Worm (Caenorhabditis elegans) whole organism, late embryonic: Measurements from ENCODE around the gene C45G9.9.
A peak's percentile ranks its signal among the peaks of the same experiment; 100 is the strongest.
"Not testable (repeated sequence)": the region's sequence is repeated elsewhere in the genome, so short reads cannot be mapped to it uniquely, and the experiment has no call there.

Experiments used
- C08G9.2 ChIP-seq: sonication (generic microtip); optimal IDR thresholded peaks from 2 replicates; lab custom pipeline; 2016; ENCODE audit warnings: mild to moderate bottlenecking, missing genetic modification characterization, moderate library complexity, missing compliant biosample characterization
- F13H6.1 ChIP-seq: sonication (generic microtip); optimal IDR thresholded peaks from 2 replicates; lab custom pipeline; 2016; ENCODE audit warnings: missing genetic modification characterization, missing compliant biosample characterization
- K02D7.2 ChIP-seq: sonication (generic microtip); optimal IDR thresholded peaks from 2 replicates; lab custom pipeline; 2017; ENCODE audit warnings: mild to moderate bottlenecking, missing genetic modification characterization, missing compliant biosample characterization
- K09A11.1 ChIP-seq: sonication (generic microtip); optimal IDR thresholded peaks from 2 replicates; lab custom pipeline; 2017; ENCODE audit warnings: antibody characterized with exemption, mild to moderate bottlenecking, missing genetic modification characterization, missing compliant biosample characterization; ENCODE audit not compliant: insufficient read depth
- Y22D7AL.16 ChIP-seq: sonication (generic microtip); optimal IDR thresholded peaks from 2 replicates; lab custom pipeline; 2016; ENCODE audit warnings: missing genetic modification characterization, missing compliant biosample characterization
- ama-1 ChIP-seq: fragments of 150-350 bp; optimal IDR thresholded peaks from 2 replicates; lab custom pipeline; 2014
- ceh-14 ChIP-seq: sonication (generic microtip); optimal IDR thresholded peaks from 2 replicates; lab custom pipeline; 2016; ENCODE audit warnings: missing genotype, missing genetic modification characterization, missing compliant biosample characterization
- ceh-18 ChIP-seq: sonication (generic microtip); optimal IDR thresholded peaks from 2 replicates; lab custom pipeline; 2016; ENCODE audit warnings: missing genetic modification characterization, missing compliant biosample characterization
- ceh-2 ChIP-seq: sonication (generic microtip); optimal IDR thresholded peaks from 2 replicates; lab custom pipeline; 2016; ENCODE audit warnings: missing genotype, missing genetic modification characterization, missing compliant biosample characterization
- ceh-22 ChIP-seq: sonication (generic microtip); optimal IDR thresholded peaks from 2 replicates; lab custom pipeline; 2017; ENCODE audit warnings: missing biosample characterization, missing genetic modification characterization
- ceh-24 ChIP-seq: sonication (generic microtip); optimal IDR thresholded peaks from 2 replicates; lab custom pipeline; 2016; ENCODE audit warnings: mild to moderate bottlenecking, missing genetic modification characterization, missing compliant biosample characterization
- ceh-31 ChIP-seq: sonication (generic microtip); optimal IDR thresholded peaks from 2 replicates; lab custom pipeline; 2016; ENCODE audit warnings: missing genetic modification characterization, missing compliant biosample characterization
- ceh-34 ChIP-seq: sonication (generic microtip); optimal IDR thresholded peaks from 2 replicates; lab custom pipeline; 2016; ENCODE audit warnings: mild to moderate bottlenecking, missing genetic modification characterization, missing compliant biosample characterization
- ceh-45 ChIP-seq: fragments of 200-800 bp; sonication (Bioruptor generic); IDR thresholded peaks from 2 replicates; pipeline ENCODE4 v1.3.6; 2022; ENCODE audit warnings: missing genetic modification reagents, missing genetic modification characterization, missing compliant biosample characterization
- ceh-48 ChIP-seq: sonication (generic microtip); optimal IDR thresholded peaks from 2 replicates; lab custom pipeline; 2016; ENCODE audit warnings: missing genetic modification characterization, inconsistent platforms, missing compliant biosample characterization
- ceh-6 ChIP-seq: fragments of 200-800 bp; sonication (Bioruptor generic); optimal IDR thresholded peaks from 2 replicates; lab custom pipeline; 2018; ENCODE audit warnings: mild to moderate bottlenecking, missing genetic modification characterization, missing compliant biosample characterization
- che-1 ChIP-seq: sonication (generic microtip); optimal IDR thresholded peaks from 2 replicates; lab custom pipeline; 2016; ENCODE audit warnings: mild to moderate bottlenecking, missing genetic modification characterization, missing compliant biosample characterization
- dve-1 ChIP-seq: sonication (generic microtip); optimal IDR thresholded peaks from 2 replicates; lab custom pipeline; 2017; ENCODE audit warnings: antibody characterized with exemption, mild to moderate bottlenecking, missing genetic modification characterization, missing compliant biosample characterization
- elt-4 ChIP-seq: sonication (generic microtip); optimal IDR thresholded peaks from 2 replicates; lab custom pipeline; 2016; ENCODE audit warnings: missing genetic modification characterization, missing compliant biosample characterization
- ets-4 ChIP-seq: sonication (generic microtip); optimal IDR thresholded peaks from 2 replicates; lab custom pipeline; 2016; ENCODE audit warnings: missing genetic modification characterization, missing compliant biosample characterization
- eyg-1 ChIP-seq: sonication (generic microtip); optimal IDR thresholded peaks from 2 replicates; lab custom pipeline; 2016; ENCODE audit warnings: missing genotype, missing genetic modification characterization, missing compliant biosample characterization
- fax-1 ChIP-seq: sonication (generic microtip); optimal IDR thresholded peaks from 2 replicates; lab custom pipeline; 2016; ENCODE audit warnings: missing genotype, missing genetic modification characterization, missing compliant biosample characterization
- fkh-10 ChIP-seq: fragments of 150-350 bp; optimal IDR thresholded peaks from 2 replicates; lab custom pipeline; 2014; ENCODE audit warnings: missing biosample characterization, missing genetic modification reagents, missing genetic modification characterization
- fkh-6 ChIP-seq: sonication (generic microtip); optimal IDR thresholded peaks from 2 replicates; lab custom pipeline; 2016; ENCODE audit warnings: missing genetic modification characterization, missing compliant biosample characterization
- gmeb-2 ChIP-seq: sonication (generic microtip); optimal IDR thresholded peaks from 2 replicates; lab custom pipeline; 2016; ENCODE audit warnings: missing genetic modification characterization, inconsistent platforms, missing compliant biosample characterization
- hlh-15 ChIP-seq: sonication (generic microtip); optimal IDR thresholded peaks from 2 replicates; lab custom pipeline; 2016; ENCODE audit warnings: missing genetic modification characterization, missing compliant biosample characterization
- hlh-30 ChIP-seq: sonication (generic microtip); optimal IDR thresholded peaks from 2 replicates; lab custom pipeline; 2017; ENCODE audit warnings: antibody characterized with exemption, missing genetic modification characterization, missing compliant biosample characterization; ENCODE audit not compliant: insufficient read depth
- hlh-6 ChIP-seq: sonication (generic microtip); optimal IDR thresholded peaks from 2 replicates; lab custom pipeline; 2016; ENCODE audit warnings: missing genotype, missing genetic modification characterization, missing compliant biosample characterization
- hlh-8 ChIP-seq: sonication (generic microtip); optimal IDR thresholded peaks from 2 replicates; lab custom pipeline; 2016; ENCODE audit warnings: missing genotype, missing genetic modification characterization, missing compliant biosample characterization
- lim-6 ChIP-seq: sonication (generic microtip); optimal IDR thresholded peaks from 2 replicates; lab custom pipeline; 2016; ENCODE audit warnings: missing genetic modification characterization, missing compliant biosample characterization
- lin-11 ChIP-seq: fragments of 200-800 bp; sonication (Bioruptor generic); optimal IDR thresholded peaks from 2 replicates; lab custom pipeline; 2018; ENCODE audit warnings: mild to moderate bottlenecking, missing genetic modification characterization, missing compliant biosample characterization
- madf-2 ChIP-seq: sonication (generic microtip); optimal IDR thresholded peaks from 2 replicates; lab custom pipeline; 2017; ENCODE audit warnings: missing genetic modification characterization, missing compliant biosample characterization
- mec-3 ChIP-seq: sonication (generic microtip); optimal IDR thresholded peaks from 2 replicates; lab custom pipeline; 2016; ENCODE audit warnings: borderline replicate concordance, missing genetic modification characterization, missing compliant biosample characterization
- nhr-11 ChIP-seq: fragments of 150-350 bp; optimal IDR thresholded peaks from 2 replicates; lab custom pipeline; 2014; ENCODE audit warnings: missing biosample characterization, missing genetic modification characterization
- npax-4 ChIP-seq: sonication (generic microtip); optimal IDR thresholded peaks from 2 replicates; lab custom pipeline; 2016; ENCODE audit warnings: missing genetic modification characterization, missing compliant biosample characterization
- pag-3 ChIP-seq: sonication (generic microtip); optimal IDR thresholded peaks from 2 replicates; lab custom pipeline; 2016; ENCODE audit warnings: missing compliant biosample characterization, missing genetic modification characterization, borderline replicate concordance
- pat-9 ChIP-seq: fragments of 200-800 bp; sonication (Bioruptor generic); optimal IDR thresholded peaks from 2 replicates; lab custom pipeline; 2018; ENCODE audit warnings: mild to moderate bottlenecking, missing genetic modification characterization, moderate library complexity, missing compliant biosample characterization
- pax-1 ChIP-seq: fragments of 150-350 bp; optimal IDR thresholded peaks from 2 replicates; lab custom pipeline; 2014; ENCODE audit warnings: missing biosample characterization, missing genetic modification characterization
- pha-4 ChIP-seq: fragments of 150-350 bp; optimal IDR thresholded peaks from 2 replicates; lab custom pipeline; 2018; ENCODE audit warnings: missing biosample characterization, missing genetic modification reagents, missing genetic modification characterization
- pqm-1 ChIP-seq: sonication (generic microtip); optimal IDR thresholded peaks from 2 replicates; lab custom pipeline; 2016; ENCODE audit warnings: missing genetic modification characterization, missing compliant biosample characterization
- pros-1 ChIP-seq: fragments of 150-350 bp; optimal IDR thresholded peaks from 2 replicates; lab custom pipeline; 2014; ENCODE audit warnings: missing biosample characterization, missing genetic modification reagents, missing genetic modification characterization
- rnt-1 ChIP-seq: sonication (generic microtip); optimal IDR thresholded peaks from 2 replicates; lab custom pipeline; 2016; ENCODE audit warnings: missing genetic modification characterization, missing compliant biosample characterization
- sdc-2 ChIP-seq: sonication (generic microtip); optimal IDR thresholded peaks from 2 replicates; lab custom pipeline; 2016; ENCODE audit warnings: missing genotype, missing genetic modification characterization, missing compliant biosample characterization
- sox-2 ChIP-seq: fragments of 200-800 bp; sonication (Bioruptor generic); IDR thresholded peaks from 2 replicates; pipeline ENCODE4 v1.3.6; 2022; ENCODE audit warnings: missing genetic modification reagents, missing genetic modification characterization, missing compliant biosample characterization
- sox-4 ChIP-seq: sonication (generic microtip); optimal IDR thresholded peaks from 2 replicates; lab custom pipeline; 2017; ENCODE audit warnings: mild to moderate bottlenecking, missing genetic modification characterization, inconsistent platforms, missing compliant biosample characterization
- syd-9 ChIP-seq: sonication (generic microtip); optimal IDR thresholded peaks from 2 replicates; lab custom pipeline; 2016; ENCODE audit warnings: mild to moderate bottlenecking, missing genetic modification characterization, moderate library complexity, missing compliant biosample characterization
- tbx-2 ChIP-seq: sonication (generic microtip); optimal IDR thresholded peaks from 2 replicates; lab custom pipeline; 2016; ENCODE audit warnings: missing genetic modification characterization, missing compliant biosample characterization
- ttx-3 ChIP-seq: sonication (generic microtip); optimal IDR thresholded peaks from 2 replicates; lab custom pipeline; 2016; ENCODE audit warnings: missing genetic modification reagents, missing genetic modification characterization, missing compliant biosample characterization
- unc-3 ChIP-seq, 2 experiments: fragments of 200-800 bp in 1 of 2; sonication (Bioruptor generic) in 1 of 2; sonication (generic microtip) in 1 of 2; conservative IDR thresholded peaks in 1 of 2; optimal IDR thresholded peaks in 1 of 2; 2 replicates each; pipeline versions ENCODE4 v1.3.6 to Lab custom; 2016 to 2022; ENCODE audit warnings: missing compliant biosample characterization in 2 of 2, missing genetic modification characterization in 2 of 2, missing genetic modification reagents in 1 of 2
- unc-42 ChIP-seq: sonication (generic microtip); optimal IDR thresholded peaks from 2 replicates; lab custom pipeline; 2016; ENCODE audit warnings: missing genotype, missing genetic modification characterization, missing compliant biosample characterization
- unc-86 ChIP-seq: sonication (generic microtip); optimal IDR thresholded peaks from 2 replicates; lab custom pipeline; 2016; ENCODE audit warnings: missing genetic modification characterization, missing compliant biosample characterization
- zip-5 ChIP-seq: sonication (generic microtip); optimal IDR thresholded peaks from 2 replicates; lab custom pipeline; 2016; ENCODE audit warnings: missing genetic modification characterization, missing compliant biosample characterization

Gene C45G9.9

ce11 chrIII:5055709-5056108 lies at the start of gene C45G9.9:
Gene C45G9.9, minus strand, starts transcription at chrIII:5055809.
- TF ChIP-seq fkh-6; madf-2 (tag; lab: Kevin White, UChicago); ceh-48 (tag; lab: Kevin White, UChicago): not testable (repeated sequence)
- TF ChIP-seq, all 69 proteins: peak for 0; not testable (repeated sequence) for 69

- TF ChIP-seq pqm-1 (tag; lab: Kevin White, UChicago): no peak
- TF ChIP-seq hlh-30 (tag; lab: Kevin White, UChicago): no peak
- no peak for TF ChIP-seq gmeb-2 (tag; lab: Kevin White, UChicago)
- no peak for TF ChIP-seq F13H6.1 (tag; lab: Kevin White, UChicago)
- no peak for TF ChIP-seq ama-1 (lab: Kevin White, UChicago)
- TF ChIP-seq mec-3: no peak
- TF ChIP-seq sox-2 (GFP tag; lab: Robert Waterston, UW): no peak
- TF ChIP-seq che-1: no peak
- TF ChIP-seq Y22D7AL.16 (tag; lab: Kevin White, UChicago): no peak
- TF ChIP-seq lin-11 (tag; lab: Kevin White, UChicago): no peak
- peak; percentile 76 for TF ChIP-seq ceh-31 (tag; lab: Kevin White, UChicago)
- TF ChIP-seq nhr-11 (tag; lab: Kevin White, UChicago): no peak
- no peak for TF ChIP-seq K02D7.2 (tag; lab: Kevin White, UChicago)
- no peak for TF ChIP-seq pha-4 (tag; lab: Kevin White, UChicago)
- no peak for TF ChIP-seq ceh-45 (GFP tag; lab: Robert Waterston, UW)
- no peak for TF ChIP-seq pat-9 (tag; lab: Kevin White, UChicago)
- TF ChIP-seq npax-4 (tag; lab: Kevin White, UChicago): no peak
- no peak for TF ChIP-seq ceh-6
- TF ChIP-seq madf-2 (tag; lab: Kevin White, UChicago): no peak
- no peak for TF ChIP-seq unc-86 (tag; lab: Kevin White, UChicago)
- peak; percentile 6 for TF ChIP-seq hlh-8
- TF ChIP-seq unc-42 (tag; lab: Kevin White, UChicago): peak; percentile 12
- no peak for TF ChIP-seq fkh-10 (GFP tag; lab: Kevin White, UChicago)
- peak; percentile 19 for TF ChIP-seq zip-5 (tag; lab: Kevin White, UChicago)
- TF ChIP-seq lim-6 (tag; lab: Kevin White, UChicago): no peak
- TF ChIP-seq pros-1 (tag; lab: Kevin White, UChicago): no peak
- peak; percentile 37 for TF ChIP-seq tbx-2 (tag; lab: Kevin White, UChicago)
- no peak for TF ChIP-seq eyg-1 (tag; lab: Kevin White, UChicago)
- no peak for TF ChIP-seq rnt-1
- TF ChIP-seq pax-1: no peak
- no peak for TF ChIP-seq ceh-18 (tag; lab: Kevin White, UChicago)
- no peak for TF ChIP-seq K09A11.1 (tag; lab: Kevin White, UChicago)
- no peak for TF ChIP-seq ceh-22
- TF ChIP-seq pag-3 (tag; lab: Kevin White, UChicago): no peak
- TF ChIP-seq ceh-2 (tag; lab: Kevin White, UChicago): peak; percentile 45
- peak; percentile 77 for TF ChIP-seq ets-4 (tag; lab: Kevin White, UChicago)
- TF ChIP-seq ceh-14: no peak
- no peak for TF ChIP-seq hlh-15 (tag; lab: Kevin White, UChicago)
- no peak for TF ChIP-seq sdc-2 (tag; lab: Kevin White, UChicago)
- no peak for TF ChIP-seq unc-3 (GFP tag; conservative IDR thresholded peaks at IDR 0.05; lab: Robert Waterston, UW)
- TF ChIP-seq unc-3 (tag; optimal IDR thresholded peaks at IDR 0.05; lab: Kevin White, UChicago): no peak
- no peak for TF ChIP-seq elt-4
- TF ChIP-seq hlh-6 (tag; lab: Kevin White, UChicago): no peak
- no peak for TF ChIP-seq sox-4 (tag; lab: Kevin White, UChicago)
- no peak for TF ChIP-seq dve-1 (tag; lab: Kevin White, UChicago)
- TF ChIP-seq ceh-34 (tag; lab: Kevin White, UChicago): no peak
- TF ChIP-seq syd-9 (tag; lab: Kevin White, UChicago): no peak
- TF ChIP-seq ceh-24 (tag; lab: Kevin White, UChicago): no peak
- no peak for TF ChIP-seq C08G9.2 (tag; lab: Kevin White, UChicago)
- peak; percentile 4 for TF ChIP-seq fax-1 (tag; lab: Kevin White, UChicago)
- no peak for TF ChIP-seq ttx-3 (tag; lab: Kevin White, UChicago)
Observed at ce11 chrIII:5102616-5103015, 47.0 kb upstream of the C45G9.9 start, which contains the start of gene F54D8.6. Gene F54D8.6, plus strand, starts transcription at chrIII:5102985.
